Worm (Caenorhabditis elegans): ENCODE measurements around the gene Y15E3A.4.

The Y15E3A.4 gene

ce11 chrX:15327238-15327637 is 3.5 kb upstream of the Y15E3A.4 start:
- TF ChIP-seq egl-27 (tag; optimal IDR thresholded peaks at IDR 0.05) (no peak), lin-39 (tag; optimal IDR thresholded peaks at IDR 0.05) (no peak), F13H6.1 (tag; optimal IDR thresholded peaks at IDR 0.05) (no peak), nhr-23 (tag; optimal IDR thresholded peaks at IDR 0.05) (peak; percentile 10), blmp-1 (tag; optimal IDR thresholded peaks at IDR 0.05; ENCODE audit: insufficient read depth) (peak; percentile 51), sma-9 (GFP tag; optimal IDR thresholded peaks at IDR 0.05) (peak; percentile 69), sma-9 (tag; optimal IDR thresholded peaks at IDR 0.05) (no peak), nhr-25 (tag; optimal IDR thresholded peaks at IDR 0.05) (peak; percentile 81), nhr-77 (tag; optimal IDR thresholded peaks at IDR 0.05) (no peak), nhr-10 (tag; optimal IDR thresholded peaks at IDR 0.05) (no peak), sma-3 (GFP tag; optimal IDR thresholded peaks at IDR 0.05) (peak; percentile 32), ztf-4 (tag; optimal IDR thresholded peaks at IDR 0.05) (no peak), C34F6.9 (tag; optimal IDR thresholded peaks at IDR 0.05) (no peak), gmeb-1 (tag; optimal IDR thresholded peaks at IDR 0.05) (no peak), aly-2 (tag; optimal IDR thresholded peaks at IDR 0.05) (no peak), ZK546.5 (tag; optimal IDR thresholded peaks at IDR 0.05) (no peak), peb-1 (tag; optimal IDR thresholded peaks at IDR 0.05) (no peak), ceh-16 (tag; optimal IDR thresholded peaks at IDR 0.05) (peak; percentile 78), nhr-6 (tag; optimal IDR thresholded peaks at IDR 0.05) (peak; percentile 7), unc-39 (tag; optimal IDR thresholded peaks at IDR 0.05) (no peak), fos-1 (tag; optimal IDR thresholded peaks at IDR 0.05) (no peak), nhr-21 (tag; optimal IDR thresholded peaks at IDR 0.05) (no peak), lin-11 (tag; optimal IDR thresholded peaks at IDR 0.05) (no peak), sem-4 (tag; optimal IDR thresholded peaks at IDR 0.05) (no peak), skn-1 (tag; optimal IDR thresholded peaks at IDR 0.05) (no peak), R02D3.7 (tag; optimal IDR thresholded peaks at IDR 0.05) (no peak), crh-2 (tag; optimal IDR thresholded peaks at IDR 0.05) (peak; percentile 42), elt-3 (tag; optimal IDR thresholded peaks at IDR 0.05) (no peak), ztf-11 (tag; optimal IDR thresholded peaks at IDR 0.05) (no peak)

- TF ChIP-seq Y55F3AM.14 (GFP tag; optimal IDR thresholded peaks at IDR 0.05) (no peak), unc-39 (tag; optimal IDR thresholded peaks at IDR 0.05) (no peak), peb-1 (tag; optimal IDR thresholded peaks at IDR 0.05) (no peak), nhr-23 (tag; optimal IDR thresholded peaks at IDR 0.05) (no peak), unc-62 (GFP tag; optimal IDR thresholded peaks at IDR 0.05) (no peak), dmd-4 (tag; optimal IDR thresholded peaks at IDR 0.05) (no peak), mdl-1 (tag; optimal IDR thresholded peaks at IDR 0.05) (no peak), alr-1 (tag; optimal IDR thresholded peaks at IDR 0.05) (no peak), nhr-77 (tag; optimal IDR thresholded peaks at IDR 0.05) (no peak), blmp-1 (tag; optimal IDR thresholded peaks at IDR 0.05; ENCODE audit: insufficient read depth) (no peak), snpc-4 (tag; optimal IDR thresholded peaks at IDR 0.05) (no peak), nhr-129 (tag; optimal IDR thresholded peaks at IDR 0.05) (no peak), ztf-1 (GFP tag; conservative IDR thresholded peaks at IDR 0.05) (no peak), lsy-2 (tag; optimal IDR thresholded peaks at IDR 0.05) (no peak), lin-11 (tag; optimal IDR thresholded peaks at IDR 0.05) (no peak), gmeb-1 (tag; optimal IDR thresholded peaks at IDR 0.05) (no peak), ztf-11 (tag; optimal IDR thresholded peaks at IDR 0.05) (no peak)
Observed at ce11 chrX:15328343-15328742, 2.4 kb upstream of the Y15E3A.4 start.

ce11 chrX:15334897-15335296 is 4.1 kb downstream of the Y15E3A.4 start:
- TF ChIP-seq sma-3 (GFP tag; optimal IDR thresholded peaks at IDR 0.05) (no peak), sma-9 (GFP tag; optimal IDR thresholded peaks at IDR 0.05) (peak; percentile 60), sma-9 (tag; optimal IDR thresholded peaks at IDR 0.05) (no peak), nhr-129 (tag; optimal IDR thresholded peaks at IDR 0.05) (peak; percentile 13)

ce11 chrX:15335636-15336035 is 4.9 kb downstream of the Y15E3A.4 start:
- no peak for TF ChIP-seq Y55F3AM.14 (GFP tag; optimal IDR thresholded peaks at IDR 0.05)
- TF ChIP-seq ceh-82 (tag; optimal IDR thresholded peaks at IDR 0.05): no peak
- TF ChIP-seq lsy-2 (tag; optimal IDR thresholded peaks at IDR 0.05): no peak
- no peak for TF ChIP-seq egl-27 (tag; optimal IDR thresholded peaks at IDR 0.05)
- TF ChIP-seq nhr-23 (tag; optimal IDR thresholded peaks at IDR 0.05): no peak
- TF ChIP-seq elt-1 (tag; optimal IDR thresholded peaks at IDR 0.05): no peak
- TF ChIP-seq lin-13 (GFP tag; optimal IDR thresholded peaks at IDR 0.05): no peak
- TF ChIP-seq R02D3.7 (tag; optimal IDR thresholded peaks at IDR 0.05): no peak
- TF ChIP-seq alr-1 (tag; optimal IDR thresholded peaks at IDR 0.05): no peak
- no peak for TF ChIP-seq elt-3 (tag; optimal IDR thresholded peaks at IDR 0.05)
- no peak for TF ChIP-seq ztf-11 (tag; optimal IDR thresholded peaks at IDR 0.05)
- no peak for TF ChIP-seq sma-3 (GFP tag; optimal IDR thresholded peaks at IDR 0.05)
- TF ChIP-seq nhr-21 (tag; optimal IDR thresholded peaks at IDR 0.05): no peak
- TF ChIP-seq blmp-1 (tag; optimal IDR thresholded peaks at IDR 0.05; ENCODE audit: insufficient read depth): no peak

All from whole organism, L2 larva.